Fruit fly (Drosophila melanogaster): Measurements from ENCODE around the gene CG13784.
A peak's percentile ranks its signal among the peaks of the same experiment; 100 is the strongest.

The CG13784 gene

dm6 chr2L:7249293-7249819 lies 29.5 kb upstream of the CG13784 start, which contains the start of gene Ndae1 (continued):
- no peak for TF ChIP-seq tna (GFP tag; IDR thresholded peaks at IDR 0.05; ENCODE audit: partially characterized antibody)
- TF ChIP-seq abd-A (tag; optimal IDR thresholded peaks at IDR 0.05), result peak; percentile 75
- 0 out of 2 replicates have a peak, but pooled peaks have one; percentile 25 for TF ChIP-seq sna (GFP tag; IDR thresholded peaks at IDR 0.05; ENCODE audit: partially characterized antibody)
- TF ChIP-seq CG34224 (GFP tag; IDR thresholded peaks at IDR 0.05; ENCODE audit: partially characterized antibody), result 0 out of 3 replicates have a peak, but pooled peaks have one; percentile 26
- TF ChIP-seq seq (GFP tag; IDR thresholded peaks at IDR 0.05), result 0 out of 2 replicates have a peak, but pooled peaks have one; percentile 40
- TF ChIP-seq CG3163 (GFP tag; optimal IDR thresholded peaks at IDR 0.05), result no peak
- TF ChIP-seq Hr39 (optimal IDR thresholded peaks at IDR 0.05), result no peak
- no peak for TF ChIP-seq CHES-1-like (GFP tag; optimal IDR thresholded peaks at IDR 0.05)
- no peak for TF ChIP-seq CG11504 (tag; optimal IDR thresholded peaks at IDR 0.05)
- TF ChIP-seq E2f1 (GFP tag; IDR thresholded peaks at IDR 0.05), result no peak
- no peak for TF ChIP-seq HLHmδ (GFP tag; optimal IDR thresholded peaks at IDR 0.05)
- TF ChIP-seq CG9609 (GFP tag; optimal IDR thresholded peaks at IDR 0.05), result no peak
- no peak for TF ChIP-seq trh (GFP tag; optimal IDR thresholded peaks at IDR 0.05)
- TF ChIP-seq CG10543 (GFP tag; optimal IDR thresholded peaks at IDR 0.05), result no peak
- TF ChIP-seq ash1 (GFP tag; optimal IDR thresholded peaks at IDR 0.05), result no peak
- TF ChIP-seq Dref (GFP tag; IDR thresholded peaks at IDR 0.05), result no peak
- TF ChIP-seq CG33557 (GFP tag; optimal IDR thresholded peaks at IDR 0.05), result no peak
- TF ChIP-seq maf-S (GFP tag; optimal IDR thresholded peaks at IDR 0.05), result no peak
- TF ChIP-seq PHDP (tag; optimal IDR thresholded peaks at IDR 0.05), result no peak
- TF ChIP-seq dm (GFP tag; optimal IDR thresholded peaks at IDR 0.05), result no peak
- TF ChIP-seq her (GFP tag; optimal IDR thresholded peaks at IDR 0.05), result no peak
- peak in 1 of 2 experiments; percentile 75 for TF ChIP-seq insv (GFP tag; optimal IDR thresholded peaks at IDR 0.05)
- peak; percentile 52 for TF ChIP-seq yki (optimal IDR thresholded peaks at IDR 0.05)
- no peak for TF ChIP-seq CG31224 (GFP tag; IDR thresholded peaks at IDR 0.05)
- TF ChIP-seq Vsx1 (GFP tag; optimal IDR thresholded peaks at IDR 0.05), result no peak
- TF ChIP-seq Trl (optimal IDR thresholded peaks at IDR 0.05), result peak; percentile 74 to 81
- TF ChIP-seq Trl (GFP tag; optimal IDR thresholded peaks at IDR 0.05), result no peak
- TF ChIP-seq slou (GFP tag; optimal IDR thresholded peaks at IDR 0.05), result no peak
- TF ChIP-seq chinmo (GFP tag; IDR thresholded peaks at IDR 0.05; ENCODE audit: partially characterized antibody), result no peak
- TF ChIP-seq bab2 (GFP tag; optimal IDR thresholded peaks at IDR 0.05), result no peak
- TF ChIP-seq sr (GFP tag; IDR thresholded peaks at IDR 0.05), result no peak
- TF ChIP-seq Sox100B (GFP tag; optimal IDR thresholded peaks at IDR 0.05), result no peak
- no peak for TF ChIP-seq CG9215 (GFP tag; IDR thresholded peaks at IDR 0.05)
- 0 out of 3 replicates have a peak, but pooled peaks have one; percentile 13 for TF ChIP-seq ci (GFP tag; IDR thresholded peaks at IDR 0.05)
- TF ChIP-seq zen2 (GFP tag; IDR thresholded peaks at IDR 0.05; ENCODE audit: partially characterized antibody), result no peak
- TF ChIP-seq Scr (GFP tag; IDR thresholded peaks at IDR 0.05; ENCODE audit: partially characterized antibody), result no peak
- TF ChIP-seq Ets65A (GFP tag), result peak; percentile 20
- TF ChIP-seq Sin3A (optimal IDR thresholded peaks at IDR 0.05), result no peak
- no peak for TF ChIP-seq CG8478 (optimal IDR thresholded peaks at IDR 0.05)

- TF ChIP-seq Kr (GFP tag; optimal IDR thresholded peaks at IDR 0.05) (no peak), bsh (GFP tag; optimal IDR thresholded peaks at IDR 0.05) (no peak), br (optimal IDR thresholded peaks at IDR 0.05) (no peak), CG18476 (GFP tag; optimal IDR thresholded peaks at IDR 0.05) (no peak), gro (GFP tag; optimal IDR thresholded peaks at IDR 0.05) (peak; percentile 42), CG8388 (GFP tag; optimal IDR thresholded peaks at IDR 0.05) (no peak), prd (optimal IDR thresholded peaks at IDR 0.05) (no peak), prd (GFP tag; IDR thresholded peaks at IDR 0.05) (no peak), hth (optimal IDR thresholded peaks at IDR 0.05) (no peak), oc (tag; optimal IDR thresholded peaks at IDR 0.05) (no peak), Ravus (GFP tag; IDR thresholded peaks at IDR 0.05) (no peak), CG33213 (GFP tag; optimal IDR thresholded peaks at IDR 0.05) (no peak), Neu2 (GFP tag; optimal IDR thresholded peaks at IDR 0.05; ENCODE audit: borderline replicate concordance) (no peak), onecut (GFP tag; IDR thresholded peaks at IDR 0.05) (no peak), cato (GFP tag; optimal IDR thresholded peaks at IDR 0.05; ENCODE audit: borderline replicate concordance) (no peak), CG18599 (GFP tag; optimal IDR thresholded peaks at IDR 0.05) (peak; percentile 35)
Observed at dm6 chr2L:7248114-7248513, 28.3 kb upstream of the CG13784 start.

All from whole organism, embryonic.